Fruit fly (Drosophila melanogaster) Kc167 (cell line): ENCODE data around the gene form3.

Source experiments
- Myc ChIP-seq: fragments of >200 bp; optimal IDR thresholded peaks from 2 replicates; lab custom pipeline; 2017; ENCODE audit warnings: missing external identifiers
- Sin3A ChIP-seq: fragments of >200 bp; optimal IDR thresholded peaks from 2 replicates; lab custom pipeline; 2018; ENCODE audit warnings: missing external identifiers
- h ChIP-seq: fragments of >200 bp; optimal IDR thresholded peaks from 3 replicates; lab custom pipeline; 2018; ENCODE audit warnings: missing external identifiers
- insv ChIP-seq: fragments of >200 bp; optimal IDR thresholded peaks from 3 replicates; lab custom pipeline; 2018; ENCODE audit warnings: missing external identifiers
- psq ChIP-seq: fragments of >200 bp; optimal IDR thresholded peaks from 2 replicates; lab custom pipeline; 2017; ENCODE audit warnings: missing external identifiers
- ttk ChIP-seq: sonication (Bioruptor generic); optimal IDR thresholded peaks from 2 replicates; lab custom pipeline; 2017; ENCODE audit warnings: missing external identifiers

Gene form3

dm6 chr3L:7151521-7152465 lies 57.2 kb downstream of the form3 start:
- TF ChIP-seq ttk (no peak), Myc (lab: Kevin White, UChicago) (no peak), psq (lab: Kevin White, UChicago) (no peak), insv (lab: Kevin White, UChicago) (no peak), h (no peak), Sin3A (lab: Kevin White, UChicago) (no peak)

- TF ChIP-seq psq (lab: Kevin White, UChicago) (no peak), h (no peak), Myc (lab: Kevin White, UChicago) (no peak), insv (lab: Kevin White, UChicago) (no peak), Sin3A (lab: Kevin White, UChicago) (no peak), ttk (no peak)
Measured at dm6 chr3L:7153634-7154033, 59.0 kb downstream of the form3 start.

- TF ChIP-seq psq (lab: Kevin White, UChicago) (no peak), insv (lab: Kevin White, UChicago) (no peak), Sin3A (lab: Kevin White, UChicago) (no peak), h (no peak), ttk (no peak), Myc (lab: Kevin White, UChicago) (no peak)
Measured at dm6 chr3L:7154249-7154648, 59.6 kb downstream of the form3 start.

DNA sequence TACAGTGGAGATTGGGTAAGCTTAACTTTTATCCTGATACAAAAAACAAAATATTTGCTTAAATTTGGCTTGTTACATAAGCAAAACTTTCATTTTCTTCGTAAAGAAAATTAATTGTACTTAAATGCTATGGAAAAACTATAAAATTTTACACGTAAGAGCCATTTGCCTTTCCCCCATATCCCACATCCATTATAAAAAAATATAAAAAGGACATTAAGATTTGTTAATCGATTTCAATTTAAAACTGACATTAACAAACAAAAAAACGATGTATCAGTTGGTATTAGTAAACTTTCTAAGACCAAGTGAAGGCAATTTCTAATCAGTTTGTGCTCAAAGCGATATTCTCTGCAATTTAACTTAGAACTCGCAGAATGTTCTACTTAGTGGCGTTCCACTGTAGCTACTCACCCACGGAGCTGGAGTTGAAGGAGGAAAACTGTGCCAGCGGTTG lies 60.9 kb downstream of the form3 start:
- no peak for TF ChIP-seq h
- TF ChIP-seq ttk, result no peak
- TF ChIP-seq psq (lab: Kevin White, UChicago), result no peak

dm6 chr3L:7156239-7156638 lies 61.6 kb downstream of the form3 start:
- TF ChIP-seq insv (lab: Kevin White, UChicago) (no peak), Sin3A (lab: Kevin White, UChicago) (no peak), ttk (no peak)

DNA sequence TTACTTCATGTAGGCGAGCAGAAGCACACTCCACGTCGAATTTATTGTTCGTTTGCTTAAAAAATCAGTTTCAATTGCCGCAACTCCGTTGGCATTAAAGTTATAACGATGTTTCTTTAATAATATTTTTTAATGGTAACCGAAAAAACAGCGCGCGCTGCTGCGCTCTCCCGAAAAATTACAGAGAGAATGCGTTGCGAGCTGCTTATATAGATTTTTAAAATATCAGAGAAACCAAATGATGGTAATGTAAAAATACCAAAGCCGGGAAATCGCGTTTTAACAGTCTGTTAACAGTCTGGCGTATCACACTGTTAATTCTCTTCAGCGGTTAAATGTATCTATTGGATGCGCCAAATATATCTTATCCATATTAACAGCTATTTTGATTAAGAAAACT lies 62.3 kb downstream of the form3 start, which contains the start of gene corn:
corn (minus strand) TSS at position 184 of the 400 bp plus-strand sequence.
- TF ChIP-seq Sin3A (lab: Kevin White, UChicago) (no peak), insv (lab: Kevin White, UChicago) (no peak), psq (lab: Kevin White, UChicago) (no peak), Myc (lab: Kevin White, UChicago) (no peak), h (no peak), ttk (no peak)

- no peak for TF ChIP-seq h
Measured at dm6 chr3L:7157713-7158112, 63.1 kb downstream of the form3 start, which contains the start of gene CG8620. CG8620 (plus strand) TSS chr3L:7158099.

- no peak for TF ChIP-seq Sin3A (lab: Kevin White, UChicago)
- TF ChIP-seq insv (lab: Kevin White, UChicago), result no peak
- no peak for TF ChIP-seq h
- TF ChIP-seq ttk, result no peak
- TF ChIP-seq psq (lab: Kevin White, UChicago), result no peak
- TF ChIP-seq Myc (lab: Kevin White, UChicago), result no peak
Measured at dm6 chr3L:7161310-7161709, 66.7 kb downstream of the form3 start.

DNA sequence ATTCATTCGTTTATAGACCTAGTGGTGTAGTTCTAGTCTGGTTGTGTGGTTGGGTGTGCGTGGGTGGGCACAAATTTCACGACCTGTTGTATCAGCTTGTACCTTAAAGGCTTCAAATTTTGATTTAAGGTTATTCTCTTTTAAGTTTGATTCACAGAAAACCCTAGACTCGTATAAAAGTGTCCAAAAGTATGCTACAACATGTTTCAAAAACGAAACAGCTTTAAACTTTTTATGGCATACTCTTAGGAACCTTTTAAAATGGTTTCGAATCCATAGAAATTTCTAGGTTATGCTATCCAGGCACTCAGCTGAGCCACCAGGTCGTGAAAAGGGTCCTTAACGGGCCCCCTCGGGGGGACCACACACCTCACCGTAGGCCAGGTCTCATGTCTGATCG lies 67.3 kb downstream of the form3 start:
- TF ChIP-seq h, result no peak
- TF ChIP-seq ttk, result no peak
- no peak for TF ChIP-seq Myc (lab: Kevin White, UChicago)
- TF ChIP-seq insv (lab: Kevin White, UChicago), result no peak
- no peak for TF ChIP-seq Sin3A (lab: Kevin White, UChicago)
- no peak for TF ChIP-seq psq (lab: Kevin White, UChicago)
